Worm (Caenorhabditis elegans) whole organism, L3 larva: ENCODE data around the gene F32A11.1.

Source experiments
- R02D3.7 ChIP-seq: fragments of 150-350 bp; optimal IDR thresholded peaks from 2 replicates; lab custom pipeline; 2014; ENCODE audit warnings: missing biosample characterization, missing genetic modification characterization
- aly-2 ChIP-seq: fragments of 150-350 bp; optimal IDR thresholded peaks from 2 replicates; lab custom pipeline; 2014; ENCODE audit warnings: missing biosample characterization, missing genetic modification characterization
- ama-1 ChIP-seq: fragments of 150-350 bp; optimal IDR thresholded peaks from 2 replicates; lab custom pipeline; 2018
- ceh-28 ChIP-seq: fragments of 150-350 bp; optimal IDR thresholded peaks from 2 replicates; lab custom pipeline; 2014; ENCODE audit warnings: missing biosample characterization, missing genetic modification reagents, missing genetic modification characterization
- ceh-9 ChIP-seq: sonication (generic microtip); optimal IDR thresholded peaks from 2 replicates; lab custom pipeline; 2018; ENCODE audit warnings: missing biosample characterization, missing genetic modification characterization
- daf-12 ChIP-seq: fragments of 150-350 bp; optimal IDR thresholded peaks from 2 replicates; lab custom pipeline; 2014; ENCODE audit warnings: missing biosample characterization, missing genetic modification reagents, missing genetic modification characterization
- egl-27 ChIP-seq: sonication (generic microtip); optimal IDR thresholded peaks from 4 replicates; lab custom pipeline; 2017; ENCODE audit warnings: missing biosample characterization, missing genetic modification reagents, missing genetic modification characterization
- egl-5 ChIP-seq: fragments of 150-350 bp; optimal IDR thresholded peaks from 2 replicates; lab custom pipeline; 2017; ENCODE audit warnings: missing biosample characterization, missing genetic modification reagents, missing genetic modification characterization, inconsistent platforms
- elt-2 ChIP-seq: sonication (generic microtip); optimal IDR thresholded peaks from 2 replicates; lab custom pipeline; 2016; ENCODE audit warnings: missing genetic modification reagents, mild to moderate bottlenecking, missing genetic modification characterization, missing compliant biosample characterization
- eor-1 ChIP-seq, 2 experiments: fragments of 150-350 bp; optimal IDR thresholded peaks; 2 replicates each; lab custom pipeline; 2014 to 2018; ENCODE audit warnings: missing biosample characterization in 2 of 2, missing genetic modification characterization in 2 of 2
- fkh-10 ChIP-seq: sonication (generic microtip); optimal IDR thresholded peaks from 2 replicates; lab custom pipeline; 2017; ENCODE audit warnings: missing biosample characterization, missing genetic modification reagents, missing genetic modification characterization
- fkh-2 ChIP-seq: fragments of 150-350 bp; optimal IDR thresholded peaks from 2 replicates; lab custom pipeline; 2014; ENCODE audit warnings: missing biosample characterization, missing genetic modification reagents, missing genetic modification characterization
- fos-1 ChIP-seq: fragments of 150-350 bp; optimal IDR thresholded peaks from 2 replicates; lab custom pipeline; 2014; ENCODE audit warnings: missing biosample characterization, missing genetic modification characterization
- hmg-11 ChIP-seq: sonication (generic microtip); optimal IDR thresholded peaks from 2 replicates; lab custom pipeline; 2016; ENCODE audit warnings: missing genetic modification characterization, missing compliant biosample characterization
- jun-1 ChIP-seq: fragments of 150-350 bp; optimal IDR thresholded peaks from 2 replicates; lab custom pipeline; 2014; ENCODE audit warnings: missing biosample characterization, missing genetic modification reagents, missing genetic modification characterization
- lin-15B ChIP-seq: fragments of 150-350 bp; optimal IDR thresholded peaks from 2 replicates; lab custom pipeline; 2014; ENCODE audit warnings: missing biosample characterization, missing genetic modification characterization
- lsy-12 ChIP-seq: sonication (generic microtip); optimal IDR thresholded peaks from 2 replicates; lab custom pipeline; 2016; ENCODE audit warnings: mild to moderate bottlenecking, missing genetic modification characterization, missing compliant biosample characterization
- mdl-1 ChIP-seq: fragments of 150-350 bp; optimal IDR thresholded peaks from 2 replicates; lab custom pipeline; 2014; ENCODE audit warnings: missing biosample characterization, missing genetic modification characterization
- mml-1 ChIP-seq: fragments of 150-350 bp; sonication (generic microtip); optimal IDR thresholded peaks from 3 replicates; lab custom pipeline; 2014; ENCODE audit warnings: missing biosample characterization, missing genetic modification characterization
- nfya-1 ChIP-seq: sonication (generic microtip); optimal IDR thresholded peaks from 2 replicates; lab custom pipeline; 2017; ENCODE audit warnings: missing genetic modification characterization, mild to moderate bottlenecking, missing compliant biosample characterization, antibody characterized with exemption, moderate library complexity; ENCODE audit not compliant: insufficient read depth
- nhr-12 ChIP-seq: fragments of 150-350 bp; optimal IDR thresholded peaks from 2 replicates; lab custom pipeline; 2014; ENCODE audit warnings: missing biosample characterization, missing genetic modification characterization
- nhr-23 ChIP-seq: fragments of 150-350 bp; optimal IDR thresholded peaks from 2 replicates; lab custom pipeline; 2014; ENCODE audit warnings: missing biosample characterization, missing genetic modification reagents, missing genetic modification characterization
- nhr-237 ChIP-seq: fragments of 150-350 bp; optimal IDR thresholded peaks from 2 replicates; lab custom pipeline; 2014; ENCODE audit warnings: missing biosample characterization, missing genetic modification characterization
- nhr-28 ChIP-seq: fragments of 150-350 bp; optimal IDR thresholded peaks from 2 replicates; lab custom pipeline; 2014; ENCODE audit warnings: missing biosample characterization, missing genetic modification characterization
- nhr-67 ChIP-seq: fragments of 150-350 bp; optimal IDR thresholded peaks from 2 replicates; lab custom pipeline; 2014; ENCODE audit warnings: missing biosample characterization, missing genetic modification characterization
- pha-4 ChIP-seq: fragments of 150-350 bp; optimal IDR thresholded peaks from 2 replicates; lab custom pipeline; 2014; ENCODE audit warnings: missing biosample characterization, missing genetic modification reagents, missing genetic modification characterization
- pqm-1 ChIP-seq: fragments of 150-350 bp; optimal IDR thresholded peaks from 2 replicates; lab custom pipeline; 2017; ENCODE audit warnings: missing biosample characterization, missing genetic modification characterization, inconsistent platforms
- sea-2 ChIP-seq: fragments of 150-350 bp; sonication (generic microtip); optimal IDR thresholded peaks from 4 replicates; lab custom pipeline; 2014; ENCODE audit warnings: missing biosample characterization, missing genetic modification reagents, missing genetic modification characterization
- skn-1 ChIP-seq: fragments of 150-350 bp; optimal IDR thresholded peaks from 2 replicates; lab custom pipeline; 2014; ENCODE audit warnings: missing biosample characterization, missing genetic modification characterization
- tbx-2 ChIP-seq: sonication (generic microtip); optimal IDR thresholded peaks from 2 replicates; lab custom pipeline; 2016; ENCODE audit warnings: mild to moderate bottlenecking, missing genetic modification characterization, missing compliant biosample characterization
- unc-62 ChIP-seq: fragments of 150-350 bp; sonication (generic microtip); optimal IDR thresholded peaks from 4 replicates; lab custom pipeline; 2014; ENCODE audit warnings: missing biosample characterization, missing genetic modification reagents, missing genetic modification characterization
- zag-1 ChIP-seq: fragments of 150-350 bp; optimal IDR thresholded peaks from 2 replicates; lab custom pipeline; 2014; ENCODE audit warnings: missing biosample characterization, missing genetic modification characterization
- ztf-11 ChIP-seq: fragments of 150-350 bp; optimal IDR thresholded peaks from 2 replicates; lab custom pipeline; 2014; ENCODE audit warnings: missing biosample characterization, missing genetic modification characterization
- ztf-4 ChIP-seq: fragments of 150-350 bp; optimal IDR thresholded peaks from 2 replicates; lab custom pipeline; 2014; ENCODE audit warnings: missing biosample characterization, missing genetic modification characterization

The F32A11.1 gene

DNA sequence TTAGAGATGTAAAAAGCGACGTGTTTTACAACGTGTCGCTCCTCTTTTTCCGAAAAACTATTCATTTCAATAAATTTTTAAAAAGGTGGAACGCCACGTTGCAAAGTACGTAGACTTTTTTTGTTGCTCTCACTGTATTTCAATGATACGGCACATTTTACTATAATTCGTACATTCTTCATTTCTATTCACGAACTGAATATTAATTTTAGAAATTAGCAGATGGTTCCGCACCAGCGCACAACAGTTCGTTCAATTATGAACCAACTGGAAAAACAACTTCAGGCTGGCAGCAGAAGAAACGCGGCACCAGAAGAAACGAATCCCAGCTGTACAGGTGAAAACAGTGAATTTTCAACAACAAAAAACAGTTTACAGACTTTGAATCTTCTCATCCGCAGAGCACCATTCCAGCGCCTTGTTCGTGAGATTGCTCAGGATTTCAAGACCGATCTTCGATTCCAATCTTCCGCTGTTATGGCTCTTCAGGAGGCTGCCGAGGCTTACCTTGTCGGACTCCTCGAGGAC is 26.2 kb downstream of the F32A11.1 start, which contains the start of the genes W09H1.4 and his-73:
W09H1.4 (plus strand) TSS at position 301 of the 528 bp plus-strand sequence.
his-73 (plus strand) TSS at position 478 of the 528 bp plus-strand sequence.
- TF ChIP-seq jun-1 (tag; lab: Kevin White, UChicago): no peak
- TF ChIP-seq fos-1 (tag; lab: Kevin White, UChicago): no peak
- TF ChIP-seq unc-62 (GFP tag; lab: Kevin White, UChicago): no peak
- no peak for TF ChIP-seq ztf-11 (tag; lab: Kevin White, UChicago)
- TF ChIP-seq R02D3.7 (tag; lab: Kevin White, UChicago): no peak
- no peak for TF ChIP-seq sea-2 (GFP tag; lab: Kevin White, UChicago)
- no peak for TF ChIP-seq pha-4
- TF ChIP-seq daf-12 (tag; lab: Kevin White, UChicago): no peak
- TF ChIP-seq ama-1 (lab: Kevin White, UChicago): no peak
- no peak for TF ChIP-seq nfya-1
- no peak for TF ChIP-seq mdl-1
- TF ChIP-seq eor-1 (tag; optimal IDR thresholded peaks at IDR 0.05; lab: Kevin White, UChicago): no peak
- no peak for TF ChIP-seq mml-1 (tag; lab: Kevin White, UChicago)
- no peak for TF ChIP-seq nhr-28 (tag; lab: Kevin White, UChicago)
- TF ChIP-seq nhr-12 (tag; lab: Kevin White, UChicago): no peak
- TF ChIP-seq egl-27 (tag; lab: Kevin White, UChicago): no peak

DNA sequence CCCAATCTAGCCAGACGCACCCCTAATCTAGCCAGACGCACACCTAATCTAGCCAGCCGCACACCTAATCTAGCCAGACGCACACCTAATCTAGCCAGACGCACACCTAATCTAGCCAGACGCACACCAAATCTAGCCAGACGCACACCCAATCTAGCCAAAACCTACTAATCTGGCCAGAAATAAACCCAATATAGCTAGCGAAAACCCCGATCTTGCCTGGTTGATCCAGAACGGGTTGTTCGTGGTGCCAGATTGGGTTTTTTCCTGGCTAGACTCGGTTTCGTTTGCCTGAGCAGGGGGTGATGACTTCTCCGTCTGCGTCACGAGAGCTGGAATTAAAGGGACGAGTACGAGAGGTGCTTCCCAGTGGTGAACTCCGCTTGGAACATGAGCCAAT is 27.0 kb downstream of the F32A11.1 start, which contains the start of gene W09H1.3:
W09H1.3 (plus strand) TSS at position 301 of the 400 bp plus-strand sequence.
- TF ChIP-seq elt-2 (tag; lab: Kevin White, UChicago) (no peak), fkh-10 (no peak), lsy-12 (tag; lab: Kevin White, UChicago) (no peak), nfya-1 (no peak), tbx-2 (tag; lab: Kevin White, UChicago) (no peak)
- TF ChIP-seq, all 47 proteins: peak for 0

DNA sequence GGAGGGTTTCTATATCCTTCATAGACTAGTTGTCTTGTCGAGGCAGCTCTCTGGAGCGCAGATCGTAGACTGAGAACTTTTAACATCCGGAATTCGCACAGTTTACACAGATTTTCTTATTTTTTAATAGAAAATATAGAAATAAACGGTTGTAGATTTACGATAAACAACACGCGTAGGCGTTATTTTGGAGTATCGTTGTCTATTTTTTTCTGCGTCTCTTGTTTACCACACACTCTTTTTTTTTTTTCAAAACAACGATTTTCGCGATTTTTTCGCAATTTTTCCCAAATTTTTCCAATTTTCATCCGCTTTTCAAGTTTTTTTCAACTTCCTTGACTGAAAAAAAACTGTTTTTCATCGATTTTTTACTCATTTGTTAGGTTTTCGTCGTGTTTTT is 30.1 kb downstream of the F32A11.1 start, which contains the start of gene mecr-1:
mecr-1 (minus strand) TSS at position 127 of the 400 bp plus-strand sequence.
- TF ChIP-seq fkh-10: no peak
- peak; percentile 39 for TF ChIP-seq lin-15B
- TF ChIP-seq pqm-1 (tag; lab: Kevin White, UChicago): peak; percentile 12
- no peak for TF ChIP-seq nhr-237 (tag; lab: Kevin White, UChicago)
- TF ChIP-seq nhr-23 (tag; lab: Kevin White, UChicago): peak; percentile 26
- no peak for TF ChIP-seq daf-12 (tag; lab: Kevin White, UChicago)
- no peak for TF ChIP-seq ceh-28 (tag; lab: Kevin White, UChicago)
- peak; percentile 70 for TF ChIP-seq hmg-11 (tag; lab: Kevin White, UChicago)
- no peak for TF ChIP-seq ztf-4 (tag; lab: Kevin White, UChicago)
- TF ChIP-seq tbx-2 (tag; lab: Kevin White, UChicago): no peak
- peak; percentile 3 for TF ChIP-seq skn-1 (tag; lab: Kevin White, UChicago)
- no peak for TF ChIP-seq nhr-67
- peak; percentile 65 for TF ChIP-seq pha-4
- TF ChIP-seq R02D3.7 (tag; lab: Kevin White, UChicago): peak; percentile 91
- TF ChIP-seq jun-1 (tag; lab: Kevin White, UChicago): no peak
- no peak for TF ChIP-seq egl-27 (tag; lab: Kevin White, UChicago)
- no peak for TF ChIP-seq zag-1 (tag; lab: Kevin White, UChicago)
- TF ChIP-seq nfya-1: peak; percentile 37

DNA sequence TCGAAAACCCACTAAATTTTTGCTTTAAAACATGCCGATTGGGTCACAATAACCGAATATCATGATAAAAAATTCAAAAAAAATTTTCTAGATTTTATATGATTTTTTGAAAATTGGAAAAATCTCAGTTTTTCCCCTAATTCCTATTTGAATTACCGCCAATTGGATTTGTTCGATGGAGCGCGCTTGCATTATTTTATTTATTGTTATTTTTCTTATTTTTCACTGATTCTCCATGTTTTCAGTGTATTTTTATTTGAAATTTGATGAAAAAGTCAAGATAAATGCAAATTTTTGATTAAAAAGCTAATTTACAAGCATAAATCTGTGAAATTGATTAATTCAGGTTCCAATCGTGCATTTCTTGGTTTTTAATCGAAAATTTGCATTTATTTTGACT is 31.0 kb downstream of the F32A11.1 start:
- TF ChIP-seq ceh-9: no peak
- TF ChIP-seq jun-1 (tag; lab: Kevin White, UChicago): no peak
- no peak for TF ChIP-seq mml-1 (tag; lab: Kevin White, UChicago)
- TF ChIP-seq egl-5: no peak
- TF ChIP-seq nfya-1: no peak
- TF ChIP-seq nhr-23 (tag; lab: Kevin White, UChicago): no peak
- no peak for TF ChIP-seq fkh-10
- no peak for TF ChIP-seq lsy-12 (tag; lab: Kevin White, UChicago)
- TF ChIP-seq aly-2 (tag; lab: Kevin White, UChicago): no peak
- no peak for TF ChIP-seq skn-1 (tag; lab: Kevin White, UChicago)
- no peak for TF ChIP-seq tbx-2 (tag; lab: Kevin White, UChicago)
- TF ChIP-seq fkh-2 (tag; lab: Kevin White, UChicago): no peak
- no peak for TF ChIP-seq nhr-67
- TF ChIP-seq R02D3.7 (tag; lab: Kevin White, UChicago): no peak
- no peak for TF ChIP-seq ceh-28 (tag; lab: Kevin White, UChicago)
- TF ChIP-seq fos-1 (tag; lab: Kevin White, UChicago): no peak
- TF ChIP-seq ama-1 (lab: Kevin White, UChicago): no peak
